Worm (Caenorhabditis elegans) whole organism, late embryonic: Measurements from ENCODE around the gene gtf-2E2.

Source experiments
- K02D7.2 ChIP-seq: sonication (generic microtip); optimal IDR thresholded peaks from 2 replicates; lab custom pipeline; 2017; ENCODE audit warnings: mild to moderate bottlenecking, missing genetic modification characterization, missing compliant biosample characterization
- ceh-48 ChIP-seq: sonication (generic microtip); optimal IDR thresholded peaks from 2 replicates; lab custom pipeline; 2016; ENCODE audit warnings: missing genetic modification characterization, inconsistent platforms, missing compliant biosample characterization
- pha-4 ChIP-seq: fragments of 150-350 bp; optimal IDR thresholded peaks from 2 replicates; lab custom pipeline; 2018; ENCODE audit warnings: missing biosample characterization, missing genetic modification reagents, missing genetic modification characterization
- tbx-2 ChIP-seq: sonication (generic microtip); optimal IDR thresholded peaks from 2 replicates; lab custom pipeline; 2016; ENCODE audit warnings: missing genetic modification characterization, missing compliant biosample characterization
- tbx-7 ChIP-seq: sonication (generic microtip); optimal IDR thresholded peaks from 2 replicates; lab custom pipeline; 2016; ENCODE audit warnings: missing genotype, missing genetic modification characterization, missing compliant biosample characterization

DNA sequence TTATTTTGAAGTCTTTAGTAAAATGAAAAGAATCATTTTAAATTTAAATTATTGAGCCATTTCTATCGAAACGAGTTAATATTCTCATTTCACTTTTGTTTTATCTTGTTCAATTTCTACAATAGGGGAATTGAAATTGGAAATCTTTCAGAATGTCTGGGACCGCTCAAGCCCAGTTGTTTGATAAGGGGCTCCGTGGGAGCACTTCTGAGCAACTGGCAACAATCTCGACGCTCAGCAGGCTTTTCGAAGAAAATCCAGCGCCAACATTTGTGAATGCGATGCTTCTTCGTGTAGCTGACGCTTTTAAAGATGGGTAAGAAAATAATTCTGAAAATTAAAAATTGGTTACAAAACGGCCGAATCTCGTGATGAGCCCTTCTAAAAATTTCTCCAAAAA lies 40.4 kb upstream of the gtf-2E2 start, which contains the start of gene ints-7:
- TF ChIP-seq tbx-7 (tag; lab: Kevin White, UChicago), result no peak
- no peak for TF ChIP-seq tbx-2 (tag; lab: Kevin White, UChicago)
- TF ChIP-seq pha-4 (tag; lab: Kevin White, UChicago), result no peak
- no peak for TF ChIP-seq K02D7.2 (tag; lab: Kevin White, UChicago)
- TF ChIP-seq ceh-48 (tag; lab: Kevin White, UChicago), result no peak
